Worm (Caenorhabditis elegans): Measurements from ENCODE around the gene srh-138.

DNA sequence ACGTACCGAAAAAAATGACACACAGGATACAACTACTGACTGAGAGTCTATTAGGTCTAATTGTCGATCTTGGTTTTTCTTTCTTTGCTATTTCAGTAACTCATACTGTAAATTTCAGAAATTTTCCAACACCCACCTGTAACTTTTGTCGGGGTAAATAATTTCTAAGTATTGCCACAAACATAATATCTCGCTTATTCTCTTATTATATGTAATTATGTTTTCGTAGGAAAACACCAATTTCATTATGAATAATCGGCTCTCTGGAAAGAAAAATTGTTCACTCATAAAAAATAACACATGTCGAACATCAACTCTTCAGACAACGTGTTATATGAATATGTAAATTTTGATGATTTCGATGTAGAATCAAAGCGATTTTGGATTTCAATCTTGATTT lies 50.1 kb downstream of the srh-138 start, which contains the start of gene srw-48:
- TF ChIP-seq tbx-2 (tag; optimal IDR thresholded peaks at IDR 0.05) (no peak), isw-1 (GFP tag; IDR thresholded peaks at IDR 0.05) (no peak), fkh-10 (GFP tag; optimal IDR thresholded peaks at IDR 0.05) (no peak), nhr-11 (tag; optimal IDR thresholded peaks at IDR 0.05) (no peak), sox-4 (tag; optimal IDR thresholded peaks at IDR 0.05) (no peak), egl-27 (tag; optimal IDR thresholded peaks at IDR 0.05) (no peak), vab-15 (tag; optimal IDR thresholded peaks at IDR 0.05) (no peak), unc-62 (GFP tag; optimal IDR thresholded peaks at IDR 0.05) (no peak), mep-1 (tag; optimal IDR thresholded peaks at IDR 0.05) (no peak), ztf-11 (tag; optimal IDR thresholded peaks at IDR 0.05) (no peak), lin-15B (tag; optimal IDR thresholded peaks at IDR 0.05) (no peak), ama-1 (optimal IDR thresholded peaks at IDR 0.05) (no peak), ceh-63 (GFP tag; optimal IDR thresholded peaks at IDR 0.05) (no peak), hlh-4 (tag; optimal IDR thresholded peaks at IDR 0.05) (no peak)
